Worm (Caenorhabditis elegans) whole organism, young adult: ENCODE results near the gene fbxb-71.

ENCODE experiments used
- B0019.2 ChIP-seq: fragments of 200-800 bp; sonication (Bioruptor generic); conservative IDR thresholded peaks from 2 replicates; pipeline ENCODE4 v1.3.6; 2022; ENCODE audit warnings: missing genetic modification reagents, missing genetic modification characterization, missing compliant biosample characterization
- B0336.3 ChIP-seq: fragments of 200-800 bp; sonication (Bioruptor generic); IDR thresholded peaks from 2 replicates; pipeline ENCODE4 v1.3.6; 2022; ENCODE audit warnings: missing genetic modification characterization, missing compliant biosample characterization
- D2030.7 ChIP-seq: fragments of 200-800 bp; sonication (Bioruptor generic); IDR thresholded peaks from 2 replicates; pipeline ENCODE4 v1.3.6; 2022; ENCODE audit warnings: missing genetic modification reagents, missing genetic modification characterization, missing compliant biosample characterization
- F22D6.2 ChIP-seq: sonication (generic microtip); optimal IDR thresholded peaks from 2 replicates; lab custom pipeline; 2016; ENCODE audit warnings: mild to moderate bottlenecking, missing genetic modification characterization, missing compliant biosample characterization
- F39B2.1 ChIP-seq: fragments of 200-800 bp; sonication (Bioruptor generic); IDR thresholded peaks from 2 replicates; pipeline ENCODE4 v1.3.6; 2022; ENCODE audit warnings: missing genetic modification reagents, missing genetic modification characterization, missing compliant biosample characterization
- F52B5.7 ChIP-seq: sonication (generic microtip); optimal IDR thresholded peaks from 2 replicates; lab custom pipeline; 2016; ENCODE audit warnings: mild to moderate bottlenecking, missing genetic modification characterization, missing compliant biosample characterization
- F57C9.4 ChIP-seq: sonication (generic microtip); optimal IDR thresholded peaks from 2 replicates; lab custom pipeline; 2017; ENCODE audit warnings: mild to moderate bottlenecking, missing genetic modification characterization, missing compliant biosample characterization
- K11D2.4 ChIP-seq: fragments of 200-800 bp; sonication (Bioruptor generic); IDR thresholded peaks from 2 replicates; pipeline ENCODE4 v1.3.6; 2022; ENCODE audit warnings: missing genetic modification reagents, missing genetic modification characterization, missing compliant biosample characterization
- T26A5.8 ChIP-seq: sonication (generic microtip); optimal IDR thresholded peaks from 2 replicates; lab custom pipeline; 2016; ENCODE audit warnings: missing genetic modification characterization, missing compliant biosample characterization
- Y53F4B.3 ChIP-seq: fragments of 200-800 bp; sonication (Bioruptor generic); IDR thresholded peaks from 2 replicates; pipeline ENCODE4 v1.3.6; 2022; ENCODE audit warnings: missing genetic modification reagents, missing genetic modification characterization, missing compliant biosample characterization
- Y56A3A.18 ChIP-seq: fragments of 200-800 bp; sonication (Bioruptor generic); IDR thresholded peaks from 2 replicates; pipeline ENCODE4 v1.3.6; 2022; ENCODE audit warnings: missing genetic modification reagents, missing genetic modification characterization, missing compliant biosample characterization
- aptf-2 ChIP-seq: fragments of 200-800 bp; sonication (Bioruptor generic); conservative IDR thresholded peaks from 2 replicates; pipeline ENCODE4 v1.3.6; 2022; ENCODE audit warnings: missing genetic modification reagents, missing genetic modification characterization, missing compliant biosample characterization
- atf-7 ChIP-seq: sonication (generic microtip); optimal IDR thresholded peaks from 2 replicates; lab custom pipeline; 2017; ENCODE audit warnings: mild to moderate bottlenecking, missing genetic modification characterization, missing compliant biosample characterization
- athp-1 ChIP-seq: sonication (generic microtip); optimal IDR thresholded peaks from 2 replicates; lab custom pipeline; 2017; ENCODE audit warnings: mild to moderate bottlenecking, missing genetic modification characterization, missing compliant biosample characterization
- attf-6 ChIP-seq: fragments of 200-800 bp; sonication (Bioruptor generic); IDR thresholded peaks from 2 replicates; pipeline ENCODE4 v1.3.6; 2022; ENCODE audit warnings: missing genetic modification reagents, missing genetic modification characterization, missing compliant biosample characterization
- bed-2 ChIP-seq: fragments of 200-800 bp; sonication (Bioruptor generic); IDR thresholded peaks from 2 replicates; pipeline ENCODE4 v1.3.6; 2022; ENCODE audit warnings: missing genetic modification reagents, missing genetic modification characterization, missing compliant biosample characterization
- ceh-27 ChIP-seq: fragments of 200-800 bp; sonication (Bioruptor generic); optimal IDR thresholded peaks from 2 replicates; lab custom pipeline; 2018; ENCODE audit warnings: mild to moderate bottlenecking, missing genetic modification characterization, moderate library complexity, missing compliant biosample characterization
- ceh-58 ChIP-seq: fragments of 200-800 bp; sonication (Bioruptor generic); IDR thresholded peaks from 2 replicates; pipeline ENCODE4 v1.3.6; 2022; ENCODE audit warnings: missing genetic modification characterization, missing compliant biosample characterization
- ceh-79 ChIP-seq: sonication (generic microtip); optimal IDR thresholded peaks from 2 replicates; lab custom pipeline; 2017; ENCODE audit warnings: mild to moderate bottlenecking, missing genetic modification characterization, missing compliant biosample characterization
- die-1 ChIP-seq: sonication (generic microtip); optimal IDR thresholded peaks from 2 replicates; lab custom pipeline; 2016; ENCODE audit warnings: missing genotype, mild to moderate bottlenecking, missing genetic modification characterization, missing compliant biosample characterization
- dpff-1 ChIP-seq: sonication (generic microtip); optimal IDR thresholded peaks from 2 replicates; lab custom pipeline; 2017; ENCODE audit warnings: mild to moderate bottlenecking, missing genetic modification characterization, missing compliant biosample characterization
- egl-44 ChIP-seq: fragments of 200-800 bp; sonication (Bioruptor generic); IDR thresholded peaks from 2 replicates; pipeline ENCODE4 v1.3.6; 2022; ENCODE audit warnings: missing genetic modification reagents, missing genetic modification characterization, missing compliant biosample characterization
- egrh-3 ChIP-seq: fragments of 200-800 bp; sonication (Bioruptor generic); IDR thresholded peaks from 2 replicates; pipeline ENCODE4 v1.3.6; 2022; ENCODE audit warnings: missing genetic modification reagents, missing genetic modification characterization, missing compliant biosample characterization
- ets-4 ChIP-seq: fragments of 200-800 bp; sonication (Bioruptor generic); optimal IDR thresholded peaks from 2 replicates; lab custom pipeline; 2018; ENCODE audit warnings: mild to moderate bottlenecking, missing genetic modification characterization, missing compliant biosample characterization
- gei-17 ChIP-seq: fragments of 200-800 bp; sonication (Bioruptor generic); optimal IDR thresholded peaks from 2 replicates; lab custom pipeline; 2018; ENCODE audit warnings: mild to moderate bottlenecking, missing genetic modification characterization, missing compliant biosample characterization
- hlh-26 ChIP-seq: fragments of 200-800 bp; sonication (Bioruptor generic); conservative IDR thresholded peaks from 2 replicates; pipeline ENCODE4 v1.3.6; 2022; ENCODE audit warnings: missing genetic modification reagents, missing genetic modification characterization, missing compliant biosample characterization
- hrde-1 ChIP-seq: sonication (generic microtip); optimal IDR thresholded peaks from 2 replicates; lab custom pipeline; 2016; ENCODE audit warnings: missing genetic modification characterization, mild to moderate bottlenecking, missing compliant biosample characterization, moderate library complexity, missing genotype, missing genetic modification reagents, borderline replicate concordance
- hsf-1 ChIP-seq: fragments of 200-800 bp; sonication (Bioruptor generic); IDR thresholded peaks from 2 replicates; pipeline ENCODE4 v1.3.6; 2022; ENCODE audit warnings: missing genetic modification reagents, missing genetic modification characterization, missing compliant biosample characterization
- lin-26 ChIP-seq: fragments of 200-800 bp; sonication (Bioruptor generic); IDR thresholded peaks from 2 replicates; pipeline ENCODE4 v1.3.6; 2022; ENCODE audit warnings: missing genetic modification reagents, missing genetic modification characterization, missing compliant biosample characterization
- lin-40 ChIP-seq: sonication (generic microtip); optimal IDR thresholded peaks from 2 replicates; lab custom pipeline; 2016; ENCODE audit warnings: missing genetic modification characterization, mild to moderate bottlenecking, missing compliant biosample characterization, missing genotype, missing genetic modification reagents
- lir-1 ChIP-seq: fragments of 200-800 bp; sonication (Bioruptor generic); conservative IDR thresholded peaks from 2 replicates; pipeline ENCODE4 v1.3.6; 2022; ENCODE audit warnings: missing genetic modification reagents, missing genetic modification characterization, missing compliant biosample characterization
- lsl-1 ChIP-seq: fragments of 200-800 bp; sonication (Bioruptor generic); optimal IDR thresholded peaks from 2 replicates; lab custom pipeline; 2018; ENCODE audit warnings: mild to moderate bottlenecking, missing genetic modification characterization, moderate library complexity, missing compliant biosample characterization
- madf-3 ChIP-seq: fragments of 200-800 bp; sonication (Bioruptor generic); IDR thresholded peaks from 2 replicates; pipeline ENCODE4 v1.3.6; 2022; ENCODE audit warnings: missing genetic modification reagents, missing genetic modification characterization, missing compliant biosample characterization
- mel-28 ChIP-seq: sonication (generic microtip); optimal IDR thresholded peaks from 2 replicates; lab custom pipeline; 2016; ENCODE audit warnings: borderline replicate concordance, mild to moderate bottlenecking, missing genetic modification characterization, missing compliant biosample characterization
- nfya-2 ChIP-seq: fragments of 200-800 bp; sonication (Bioruptor generic); IDR thresholded peaks from 2 replicates; pipeline ENCODE4 v1.3.6; 2022; ENCODE audit warnings: missing genetic modification reagents, missing genetic modification characterization, missing compliant biosample characterization
- nhr-120 ChIP-seq: fragments of 200-800 bp; sonication (Bioruptor generic); IDR thresholded peaks from 2 replicates; pipeline ENCODE4 v1.3.6; 2022; ENCODE audit warnings: missing genetic modification characterization, missing compliant biosample characterization
- nhr-179 ChIP-seq: sonication (generic microtip); optimal IDR thresholded peaks from 2 replicates; lab custom pipeline; 2016; ENCODE audit warnings: mild to moderate bottlenecking, missing genetic modification characterization, missing compliant biosample characterization
- nhr-27 ChIP-seq: fragments of 200-800 bp; sonication (Bioruptor generic); optimal IDR thresholded peaks from 2 replicates; lab custom pipeline; 2018; ENCODE audit warnings: mild to moderate bottlenecking, missing genetic modification characterization, moderate library complexity, missing compliant biosample characterization
- pha-4 ChIP-seq: fragments of 150-350 bp; sonication (generic microtip); optimal IDR thresholded peaks from 2 replicates; lab custom pipeline; 2014; ENCODE audit warnings: missing biosample characterization, missing genetic modification reagents, missing genetic modification characterization
- rcor-1 ChIP-seq: fragments of 200-800 bp; sonication (Bioruptor generic); IDR thresholded peaks from 2 replicates; pipeline ENCODE4 v1.3.6; 2022; ENCODE audit warnings: missing genetic modification reagents, missing genetic modification characterization, missing compliant biosample characterization
- snpc-3.4 ChIP-seq: sonication (generic microtip); optimal IDR thresholded peaks from 2 replicates; lab custom pipeline; 2017; ENCODE audit warnings: missing genetic modification characterization, mild to moderate bottlenecking, missing compliant biosample characterization, antibody characterized with exemption, moderate library complexity, missing genotype, missing genetic modification reagents
- tbx-9 ChIP-seq: sonication (generic microtip); optimal IDR thresholded peaks from 2 replicates; lab custom pipeline; 2016; ENCODE audit warnings: borderline replicate concordance, missing genetic modification characterization, inconsistent platforms, missing compliant biosample characterization
- unc-62 ChIP-seq: fragments of 150-350 bp; optimal IDR thresholded peaks from 2 replicates; lab custom pipeline; 2014; ENCODE audit warnings: missing biosample characterization, missing genetic modification reagents, missing genetic modification characterization
- ztf-18 ChIP-seq: sonication (generic microtip); optimal IDR thresholded peaks from 2 replicates; lab custom pipeline; 2016; ENCODE audit warnings: missing genotype, mild to moderate bottlenecking, missing genetic modification characterization, missing compliant biosample characterization
- ztf-3 ChIP-seq: fragments of 200-800 bp; sonication (Bioruptor generic); optimal IDR thresholded peaks from 2 replicates; lab custom pipeline; 2018; ENCODE audit warnings: mild to moderate bottlenecking, missing genetic modification characterization, missing compliant biosample characterization

The fbxb-71 gene

ce11 chrX:3270806-3271205 lies 8.1 kb downstream of the fbxb-71 start, which contains the start of gene sul-1:
TSS of gene sul-1 (minus strand) at chrX:3270906.
- TF ChIP-seq F22D6.2 (tag; lab: Kevin White, UChicago) (no peak), ceh-27 (GFP tag; lab: Kevin White, UChicago) (peak; percentile 29), mel-28 (tag; lab: Kevin White, UChicago) (no peak), lsl-1 (GFP tag; lab: Kevin White, UChicago) (no peak), dpff-1 (tag; lab: Kevin White, UChicago) (no peak)

ce11 chrX:3271673-3272072 lies 9.0 kb downstream of the fbxb-71 start, which contains the start of gene K09C4.9:
TSS of gene K09C4.9 (minus strand) at chrX:3271773.
- TF ChIP-seq dpff-1 (tag; lab: Kevin White, UChicago) (no peak), gei-17 (GFP tag; lab: Kevin White, UChicago) (no peak), lsl-1 (GFP tag; lab: Kevin White, UChicago) (no peak), pha-4 (no peak), Y56A3A.18 (GFP tag; lab: Robert Waterston, UW) (no peak), lin-40 (tag; lab: Kevin White, UChicago) (no peak), egl-44 (GFP tag; lab: Robert Waterston, UW) (no peak), F39B2.1 (no peak), nhr-179 (tag; lab: Kevin White, UChicago) (no peak), nhr-120 (GFP tag; lab: Robert Waterston, UW) (no peak), hlh-26 (GFP tag; lab: Robert Waterston, UW) (no peak), egrh-3 (GFP tag; lab: Robert Waterston, UW) (no peak), nfya-2 (GFP tag; lab: Robert Waterston, UW) (no peak), K11D2.4 (no peak), B0019.2 (GFP tag; lab: Robert Waterston, UW) (no peak), ets-4 (GFP tag; lab: Kevin White, UChicago) (no peak), F57C9.4 (no peak), athp-1 (tag; lab: Kevin White, UChicago) (no peak), rcor-1 (GFP tag; lab: Robert Waterston, UW) (no peak), lin-26 (GFP tag; lab: Robert Waterston, UW) (no peak)

ce11 chrX:3272580-3272979 lies 9.9 kb downstream of the fbxb-71 start, which contains the start of gene K09C4.7:
TSS of gene K09C4.7 (plus strand) at chrX:3272880.
- TF ChIP-seq unc-62 (GFP tag; lab: Kevin White, UChicago) (no peak), F39B2.1 (no peak), hsf-1 (GFP tag; lab: Robert Waterston, UW) (no peak), ets-4 (GFP tag; lab: Kevin White, UChicago) (no peak), D2030.7 (GFP tag; lab: Robert Waterston, UW) (no peak), F52B5.7 (no peak), aptf-2 (GFP tag; lab: Robert Waterston, UW) (no peak), nhr-27 (tag; lab: Kevin White, UChicago) (no peak), atf-7 (tag; lab: Kevin White, UChicago) (no peak), ztf-3 (GFP tag; lab: Kevin White, UChicago) (no peak), ztf-18 (tag; lab: Kevin White, UChicago) (no peak), Y53F4B.3 (GFP tag; lab: Robert Waterston, UW) (no peak), nhr-120 (GFP tag; lab: Robert Waterston, UW) (no peak), athp-1 (tag; lab: Kevin White, UChicago) (no peak), bed-2 (GFP tag; lab: Robert Waterston, UW) (no peak)

DNA sequence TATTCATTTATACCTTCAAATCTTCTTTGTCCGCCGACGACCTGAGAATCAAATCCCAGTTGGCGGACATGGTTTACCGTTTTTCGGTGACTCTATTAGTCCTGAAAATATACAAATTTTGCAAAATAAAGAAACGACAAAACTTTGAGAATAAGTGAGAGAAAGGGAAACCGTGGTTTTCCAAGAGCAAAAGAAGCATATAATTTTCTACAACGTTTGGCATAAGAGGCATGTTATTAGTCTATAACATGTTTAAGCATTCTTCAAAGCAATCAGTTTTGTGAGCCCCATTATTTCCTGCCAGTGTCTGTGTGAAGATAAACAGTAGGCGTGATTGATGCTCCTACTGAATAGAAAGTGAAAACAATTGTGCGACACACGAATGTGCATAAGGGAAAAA lies 17.4 kb downstream of the fbxb-71 start, which contains the start of gene K09C4.10:
TSS of gene K09C4.10 (minus strand) at position 101 of the 400 bp plus-strand sequence.
- no peak for TF ChIP-seq T26A5.8
- TF ChIP-seq madf-3 (GFP tag; lab: Robert Waterston, UW): no peak
- no peak for TF ChIP-seq attf-6 (GFP tag; lab: Robert Waterston, UW)
- no peak for TF ChIP-seq B0336.3
- no peak for TF ChIP-seq snpc-3.4 (tag; lab: Kevin White, UChicago)
- no peak for TF ChIP-seq die-1 (tag; lab: Kevin White, UChicago)
- no peak for TF ChIP-seq ceh-58 (GFP tag; lab: Robert Waterston, UW)
- TF ChIP-seq hrde-1 (tag; lab: Kevin White, UChicago): no peak
- no peak for TF ChIP-seq Y53F4B.3 (GFP tag; lab: Robert Waterston, UW)
- no peak for TF ChIP-seq lir-1
- no peak for TF ChIP-seq tbx-9
- TF ChIP-seq ceh-79: no peak
- TF ChIP-seq athp-1 (tag; lab: Kevin White, UChicago): no peak
